Worm (Caenorhabditis elegans) whole organism, early embryonic: ENCODE data around the gene mrp-6.

Source experiments
- B0310.2 ChIP-seq: sonication (generic microtip); optimal IDR thresholded peaks from 2 replicates; lab custom pipeline; 2016; ENCODE audit warnings: mild to moderate bottlenecking, missing genetic modification characterization, missing compliant biosample characterization
- F13C5.2 ChIP-seq: sonication (generic microtip); optimal IDR thresholded peaks from 2 replicates; lab custom pipeline; 2017; ENCODE audit warnings: mild to moderate bottlenecking, missing genetic modification characterization, inconsistent platforms, missing compliant biosample characterization
- aly-1 ChIP-seq: sonication (generic microtip); optimal IDR thresholded peaks from 2 replicates; lab custom pipeline; 2016; ENCODE audit warnings: missing genetic modification characterization, missing compliant biosample characterization
- ama-1 ChIP-seq: fragments of 150-350 bp; optimal IDR thresholded peaks from 2 replicates; lab custom pipeline; 2014
- ceh-13 ChIP-seq: fragments of 200-800 bp; sonication (Bioruptor generic); optimal IDR thresholded peaks from 2 replicates; lab custom pipeline; 2018; ENCODE audit warnings: mild to moderate bottlenecking, missing genetic modification characterization, missing compliant biosample characterization
- ceh-36 ChIP-seq: sonication (generic microtip); optimal IDR thresholded peaks from 2 replicates; lab custom pipeline; 2016; ENCODE audit warnings: missing genetic modification characterization, inconsistent platforms, missing compliant biosample characterization
- ets-7 ChIP-seq: sonication (generic microtip); optimal IDR thresholded peaks from 2 replicates; lab custom pipeline; 2016; ENCODE audit warnings: missing genotype, missing genetic modification characterization, missing compliant biosample characterization
- flt-1 ChIP-seq: fragments of 200-800 bp; sonication (Bioruptor generic); IDR thresholded peaks from 2 replicates; pipeline ENCODE4 v1.3.6; 2022; ENCODE audit warnings: missing genetic modification characterization, missing compliant biosample characterization
- hmbx-1 ChIP-seq: sonication (generic microtip); optimal IDR thresholded peaks from 2 replicates; lab custom pipeline; 2016; ENCODE audit warnings: mild to moderate bottlenecking, missing genetic modification characterization, missing compliant biosample characterization
- hmg-4 ChIP-seq: fragments of 200-800 bp; sonication (Bioruptor generic); optimal IDR thresholded peaks from 2 replicates; lab custom pipeline; 2018; ENCODE audit warnings: mild to moderate bottlenecking, missing genetic modification characterization, missing compliant biosample characterization
- hnd-1 ChIP-seq: sonication (generic microtip); optimal IDR thresholded peaks from 2 replicates; lab custom pipeline; 2016; ENCODE audit warnings: missing genetic modification characterization, missing compliant biosample characterization
- pes-1 ChIP-seq: fragments of 200-800 bp; sonication (Bioruptor generic); IDR thresholded peaks from 2 replicates; pipeline ENCODE4 v1.3.6; 2022; ENCODE audit warnings: missing genetic modification reagents, missing genetic modification characterization, missing compliant biosample characterization
- scrt-1 ChIP-seq: fragments of 200-800 bp; sonication (Bioruptor generic); IDR thresholded peaks from 2 replicates; pipeline ENCODE4 v1.3.6; 2022; ENCODE audit warnings: missing genetic modification characterization, missing compliant biosample characterization
- sea-1 ChIP-seq: fragments of 200-800 bp; sonication (Bioruptor generic); conservative IDR thresholded peaks from 2 replicates; pipeline ENCODE4 v1.3.6; 2022; ENCODE audit warnings: missing genetic modification characterization, missing compliant biosample characterization
- tbx-11 ChIP-seq: fragments of 200-800 bp; sonication (Bioruptor generic); IDR thresholded peaks from 2 replicates; pipeline ENCODE4 v1.3.6; 2022; ENCODE audit warnings: missing genetic modification characterization, missing compliant biosample characterization
- tbx-37 ChIP-seq: fragments of 200-800 bp; sonication (Bioruptor generic); conservative IDR thresholded peaks from 2 replicates; pipeline ENCODE4 v1.3.6; 2022; ENCODE audit warnings: missing genetic modification reagents, missing genetic modification characterization, missing compliant biosample characterization
- tra-4 ChIP-seq: sonication (generic microtip); optimal IDR thresholded peaks from 2 replicates; lab custom pipeline; 2017; ENCODE audit warnings: missing genetic modification characterization, missing compliant biosample characterization

The mrp-6 gene

DNA sequence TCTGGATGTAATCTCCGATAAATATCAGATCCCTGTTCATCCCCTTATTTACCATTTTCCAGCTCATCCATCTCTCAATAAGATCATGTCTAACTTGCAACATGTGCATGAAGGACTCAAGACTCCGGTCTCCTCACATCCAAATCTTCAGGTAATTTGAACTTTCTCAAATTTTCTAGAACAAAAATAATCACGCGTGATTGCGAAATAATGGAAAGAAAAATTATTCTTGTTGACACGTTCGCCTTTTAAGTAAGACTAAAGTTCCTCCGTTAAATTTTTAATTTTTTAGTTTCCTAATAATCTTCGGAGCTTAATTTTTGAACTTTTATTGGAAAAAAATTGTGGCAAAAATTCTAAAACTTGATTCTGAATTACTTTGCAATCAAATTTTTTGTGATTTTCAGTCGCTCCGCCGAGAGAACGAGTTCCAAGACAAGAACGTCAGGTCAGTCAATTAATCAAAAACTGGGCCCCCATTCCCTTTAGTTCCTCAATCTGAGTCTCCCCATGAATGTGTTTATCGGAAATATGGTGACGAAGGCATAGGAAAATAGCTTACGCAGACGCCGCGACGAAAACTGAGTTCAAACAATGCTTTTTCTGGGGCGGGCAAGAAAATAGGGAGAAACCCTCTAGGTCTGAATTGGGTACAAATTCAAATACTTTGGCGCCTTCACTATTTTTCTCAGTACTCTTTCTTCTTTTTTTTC, 48.9 kb downstream of the mrp-6 start:
- TF ChIP-seq F13C5.2 (tag; lab: Kevin White, UChicago) (no peak), tra-4 (tag; lab: Kevin White, UChicago) (no peak)

DNA sequence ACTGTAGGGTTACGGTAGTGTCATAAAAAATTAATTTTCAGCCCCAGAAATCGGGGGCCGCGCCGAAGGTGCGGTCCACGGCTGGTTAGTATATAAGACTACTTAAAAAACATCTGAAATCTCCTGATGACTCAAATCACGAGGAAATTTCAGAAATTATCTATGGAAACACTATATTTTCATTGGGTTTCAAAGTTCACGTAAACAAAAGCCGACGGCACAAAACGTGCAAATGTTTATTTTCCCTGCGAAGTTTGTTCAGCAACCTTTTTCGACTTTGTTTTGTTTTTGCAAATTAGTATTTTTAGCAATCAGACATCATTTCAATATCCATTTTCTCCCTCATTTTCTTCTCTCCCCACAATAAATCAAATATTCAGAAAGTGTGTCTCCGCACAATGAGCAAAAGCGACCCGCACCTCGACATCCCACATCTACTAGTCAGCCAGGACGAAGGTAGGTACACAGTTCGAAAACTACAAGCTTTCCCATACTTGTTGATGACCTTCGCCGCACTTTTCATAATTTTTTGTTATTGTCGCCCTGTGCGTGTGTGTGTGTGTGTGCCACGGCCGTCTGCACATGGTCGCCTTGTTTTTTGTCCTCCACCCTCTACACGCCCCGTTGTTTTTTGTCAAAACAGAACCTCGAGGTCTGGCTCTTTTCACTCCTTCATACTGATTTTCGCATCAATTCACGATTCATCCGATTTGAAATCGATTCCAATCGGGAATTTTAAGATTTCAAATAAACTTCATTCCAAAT, 49.8 kb downstream of the mrp-6 start:
- no peak for TF ChIP-seq pes-1 (GFP tag; lab: Robert Waterston, UW)
- TF ChIP-seq hnd-1 = no peak
- no peak for TF ChIP-seq ama-1 (lab: Kevin White, UChicago)
- no peak for TF ChIP-seq ets-7
- TF ChIP-seq F13C5.2 (tag; lab: Kevin White, UChicago) = no peak
- no peak for TF ChIP-seq tbx-37
- TF ChIP-seq flt-1 (GFP tag; lab: Robert Waterston, UW) = no peak
- no peak for TF ChIP-seq hmbx-1 (tag; lab: Kevin White, UChicago)
- no peak for TF ChIP-seq tbx-11 (GFP tag; lab: Robert Waterston, UW)
- no peak for TF ChIP-seq hmg-4
- no peak for TF ChIP-seq tra-4 (tag; lab: Kevin White, UChicago)
- TF ChIP-seq aly-1 (tag; lab: Kevin White, UChicago) = no peak
- TF ChIP-seq ceh-36 (tag; lab: Kevin White, UChicago) = no peak

DNA sequence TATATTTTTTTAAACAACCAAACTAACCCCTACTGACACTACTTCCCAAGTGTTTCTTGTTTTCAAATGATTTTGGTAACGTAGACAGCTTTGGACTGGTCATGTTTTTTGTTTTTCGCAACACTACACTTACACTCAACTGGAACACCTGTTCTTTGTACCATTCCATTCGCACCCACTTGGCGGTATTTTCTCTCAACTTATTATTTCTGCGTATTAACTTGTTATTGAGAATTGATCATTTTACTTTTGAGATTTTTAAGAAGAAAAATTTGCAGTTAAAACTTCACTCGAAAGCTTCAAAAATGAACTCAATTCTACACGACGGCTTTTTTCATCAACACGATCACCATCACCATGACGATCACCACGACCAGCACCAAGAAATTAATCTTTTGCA, 51.7 kb downstream of the mrp-6 start, which contains the start of gene ZK470.2:
Gene ZK470.2, plus strand, starts transcription at position 301 of the 400 bp plus-strand sequence.
- TF ChIP-seq tbx-11 (GFP tag; lab: Robert Waterston, UW) (no peak), ceh-13 (GFP tag; lab: Kevin White, UChicago) (no peak), ets-7 (no peak), ceh-36 (tag; lab: Kevin White, UChicago) (no peak), hmbx-1 (tag; lab: Kevin White, UChicago) (no peak), aly-1 (tag; lab: Kevin White, UChicago) (no peak), sea-1 (GFP tag; lab: Robert Waterston, UW) (no peak), F13C5.2 (tag; lab: Kevin White, UChicago) (no peak), scrt-1 (no peak), pes-1 (GFP tag; lab: Robert Waterston, UW) (no peak), B0310.2 (tag; lab: Kevin White, UChicago) (no peak), tbx-37 (no peak)

DNA sequence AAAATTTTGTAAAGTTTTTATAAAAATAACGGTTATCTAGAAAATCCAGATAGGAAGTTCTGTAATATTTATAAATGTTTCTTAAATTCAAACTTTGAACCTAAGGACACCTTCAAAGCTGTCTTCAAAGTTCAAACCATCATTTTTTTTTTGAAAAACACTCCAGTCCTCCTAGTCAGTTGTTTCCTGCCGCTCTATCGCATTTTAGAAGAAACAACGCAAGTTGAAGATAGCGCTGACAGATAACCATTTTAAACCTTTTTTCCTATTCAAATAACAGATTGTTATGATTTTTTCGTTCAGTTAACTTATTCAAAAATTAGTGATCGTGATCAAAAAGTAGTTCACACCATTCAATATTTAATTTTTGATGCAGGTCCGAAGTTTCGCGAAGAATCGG, 53.2 kb downstream of the mrp-6 start:
- TF ChIP-seq scrt-1 (no peak), F13C5.2 (tag; lab: Kevin White, UChicago) (no peak), pes-1 (GFP tag; lab: Robert Waterston, UW) (no peak), ets-7 (no peak), hnd-1 (no peak), tra-4 (tag; lab: Kevin White, UChicago) (no peak), B0310.2 (tag; lab: Kevin White, UChicago) (no peak), ceh-36 (tag; lab: Kevin White, UChicago) (no peak), ama-1 (lab: Kevin White, UChicago) (no peak), flt-1 (GFP tag; lab: Robert Waterston, UW) (no peak), hmbx-1 (tag; lab: Kevin White, UChicago) (no peak), tbx-37 (no peak), hmg-4 (no peak), ceh-13 (GFP tag; lab: Kevin White, UChicago) (no peak), aly-1 (tag; lab: Kevin White, UChicago) (no peak), sea-1 (GFP tag; lab: Robert Waterston, UW) (no peak), tbx-11 (GFP tag; lab: Robert Waterston, UW) (no peak)

DNA sequence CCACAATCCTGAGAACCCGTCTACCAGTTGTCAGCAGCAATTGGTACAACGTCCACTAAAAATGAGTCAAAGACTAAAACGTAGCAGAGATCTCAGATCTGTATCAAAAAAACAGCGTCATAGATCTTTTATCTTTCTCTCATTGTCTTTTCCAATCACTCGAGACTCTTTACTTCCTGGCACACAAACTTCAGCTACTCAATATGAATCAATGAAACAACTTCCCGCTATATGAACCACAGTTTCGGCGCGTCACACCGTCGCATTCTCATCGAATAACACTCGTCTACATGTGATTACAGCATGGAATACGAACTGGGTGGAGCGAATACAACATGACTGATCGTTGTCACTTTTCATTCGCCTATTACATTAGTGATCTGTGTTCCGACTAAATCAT, 54.3 kb downstream of the mrp-6 start:
- TF ChIP-seq aly-1 (tag; lab: Kevin White, UChicago) (no peak), ets-7 (no peak), ceh-36 (tag; lab: Kevin White, UChicago) (no peak), ceh-13 (GFP tag; lab: Kevin White, UChicago) (no peak), hnd-1 (no peak), tbx-11 (GFP tag; lab: Robert Waterston, UW) (no peak), F13C5.2 (tag; lab: Kevin White, UChicago) (no peak), ama-1 (lab: Kevin White, UChicago) (no peak), pes-1 (GFP tag; lab: Robert Waterston, UW) (no peak), hmbx-1 (tag; lab: Kevin White, UChicago) (no peak)

DNA sequence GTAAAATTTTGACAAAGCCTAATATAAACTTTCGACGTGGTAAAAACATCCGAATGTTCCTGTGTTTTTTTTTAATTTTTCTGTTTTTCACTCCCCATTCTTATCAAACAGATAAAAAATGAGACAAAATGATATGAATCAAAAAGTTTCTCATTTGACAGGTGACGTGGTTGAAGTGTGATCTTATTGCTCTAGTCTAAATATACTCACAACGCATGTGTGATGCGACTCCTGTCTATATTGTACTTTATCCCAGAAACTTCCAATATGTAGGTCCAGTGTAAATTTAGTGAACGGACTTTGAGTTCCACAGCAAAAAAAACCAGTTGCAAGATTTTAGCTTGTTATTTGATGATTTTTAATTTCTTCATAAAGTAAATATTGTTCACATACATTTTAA, 55.2 kb downstream of the mrp-6 start:
- no peak for TF ChIP-seq F13C5.2 (tag; lab: Kevin White, UChicago)
- no peak for TF ChIP-seq flt-1 (GFP tag; lab: Robert Waterston, UW)
- no peak for TF ChIP-seq B0310.2 (tag; lab: Kevin White, UChicago)
- no peak for TF ChIP-seq hmbx-1 (tag; lab: Kevin White, UChicago)

DNA sequence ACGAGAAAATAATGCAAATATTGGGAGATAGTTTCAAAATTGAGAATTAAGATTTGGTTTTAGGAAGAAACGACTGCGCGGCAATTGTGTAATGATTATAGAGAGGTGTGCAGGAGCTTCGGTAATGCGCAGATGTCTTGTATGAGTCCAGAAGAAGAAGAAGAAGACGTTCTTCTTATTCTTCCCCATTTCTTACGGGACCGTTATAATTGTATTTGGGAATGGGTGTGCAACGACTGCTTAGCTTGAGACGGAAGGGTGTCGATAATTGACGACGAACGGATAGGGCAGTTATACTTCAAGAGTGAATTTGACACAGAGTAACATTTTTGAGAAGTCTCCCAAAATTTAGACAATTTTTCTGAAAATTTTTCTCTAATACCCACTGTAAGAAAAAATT, 57.9 kb downstream of the mrp-6 start:
- TF ChIP-seq F13C5.2 (tag; lab: Kevin White, UChicago) = no peak
- no peak for TF ChIP-seq sea-1 (GFP tag; lab: Robert Waterston, UW)
- no peak for TF ChIP-seq ama-1 (lab: Kevin White, UChicago)
- TF ChIP-seq hnd-1 = no peak
- TF ChIP-seq hmg-4 = no peak
- no peak for TF ChIP-seq hmbx-1 (tag; lab: Kevin White, UChicago)
- TF ChIP-seq scrt-1 = no peak
- TF ChIP-seq ceh-13 (GFP tag; lab: Kevin White, UChicago) = no peak
- no peak for TF ChIP-seq tbx-37
- TF ChIP-seq ceh-36 (tag; lab: Kevin White, UChicago) = no peak
- no peak for TF ChIP-seq tra-4 (tag; lab: Kevin White, UChicago)
- no peak for TF ChIP-seq ets-7
- TF ChIP-seq aly-1 (tag; lab: Kevin White, UChicago) = no peak
- no peak for TF ChIP-seq B0310.2 (tag; lab: Kevin White, UChicago)
- TF ChIP-seq pes-1 (GFP tag; lab: Robert Waterston, UW) = no peak
- no peak for TF ChIP-seq tbx-11 (GFP tag; lab: Robert Waterston, UW)
- TF ChIP-seq flt-1 (GFP tag; lab: Robert Waterston, UW) = no peak
